Worm (Caenorhabditis elegans) whole organism, late embryonic: Measurements from ENCODE around the gene tbx-31.

Source experiments
- C08G9.2 ChIP-seq: sonication (generic microtip); optimal IDR thresholded peaks from 2 replicates; lab custom pipeline; 2016; ENCODE audit warnings: mild to moderate bottlenecking, missing genetic modification characterization, moderate library complexity, missing compliant biosample characterization
- F13H6.1 ChIP-seq: sonication (generic microtip); optimal IDR thresholded peaks from 2 replicates; lab custom pipeline; 2016; ENCODE audit warnings: missing genetic modification characterization, missing compliant biosample characterization
- K09A11.1 ChIP-seq: sonication (generic microtip); optimal IDR thresholded peaks from 2 replicates; lab custom pipeline; 2017; ENCODE audit warnings: antibody characterized with exemption, mild to moderate bottlenecking, missing genetic modification characterization, missing compliant biosample characterization; ENCODE audit not compliant: insufficient read depth
- T23F11.4 ChIP-seq: fragments of 200-800 bp; sonication (Bioruptor generic); optimal IDR thresholded peaks from 2 replicates; lab custom pipeline; 2018; ENCODE audit warnings: mild to moderate bottlenecking, missing genetic modification characterization, missing compliant biosample characterization
- Y22D7AL.16 ChIP-seq: sonication (generic microtip); optimal IDR thresholded peaks from 2 replicates; lab custom pipeline; 2016; ENCODE audit warnings: missing genetic modification characterization, missing compliant biosample characterization
- ahr-1 ChIP-seq: sonication (generic microtip); optimal IDR thresholded peaks from 2 replicates; lab custom pipeline; 2016; ENCODE audit warnings: missing genetic modification characterization, missing compliant biosample characterization
- ama-1 ChIP-seq: fragments of 150-350 bp; optimal IDR thresholded peaks from 2 replicates; lab custom pipeline; 2014
- ceh-14 ChIP-seq: sonication (generic microtip); optimal IDR thresholded peaks from 2 replicates; lab custom pipeline; 2016; ENCODE audit warnings: missing genotype, missing genetic modification characterization, missing compliant biosample characterization
- ceh-18 ChIP-seq: sonication (generic microtip); optimal IDR thresholded peaks from 2 replicates; lab custom pipeline; 2016; ENCODE audit warnings: missing genetic modification characterization, missing compliant biosample characterization
- ceh-19 ChIP-seq: fragments of 200-800 bp; sonication (Bioruptor generic); optimal IDR thresholded peaks from 2 replicates; lab custom pipeline; 2018; ENCODE audit warnings: mild to moderate bottlenecking, missing genetic modification characterization, missing compliant biosample characterization
- ceh-22 ChIP-seq: sonication (generic microtip); optimal IDR thresholded peaks from 2 replicates; lab custom pipeline; 2017; ENCODE audit warnings: missing biosample characterization, missing genetic modification characterization
- ceh-24 ChIP-seq: sonication (generic microtip); optimal IDR thresholded peaks from 2 replicates; lab custom pipeline; 2016; ENCODE audit warnings: mild to moderate bottlenecking, missing genetic modification characterization, missing compliant biosample characterization
- ceh-30 ChIP-seq: fragments of 150-350 bp; optimal IDR thresholded peaks from 2 replicates; lab custom pipeline; 2014; ENCODE audit warnings: missing biosample characterization, missing genetic modification characterization
- ceh-34 ChIP-seq: sonication (generic microtip); optimal IDR thresholded peaks from 2 replicates; lab custom pipeline; 2016; ENCODE audit warnings: mild to moderate bottlenecking, missing genetic modification characterization, missing compliant biosample characterization
- ceh-45 ChIP-seq: fragments of 200-800 bp; sonication (Bioruptor generic); IDR thresholded peaks from 2 replicates; pipeline ENCODE4 v1.3.6; 2022; ENCODE audit warnings: missing genetic modification reagents, missing genetic modification characterization, missing compliant biosample characterization
- ceh-9 ChIP-seq: sonication (generic microtip); optimal IDR thresholded peaks from 2 replicates; lab custom pipeline; 2016; ENCODE audit warnings: mild to moderate bottlenecking, missing genetic modification characterization, inconsistent platforms, missing compliant biosample characterization
- che-1 ChIP-seq: sonication (generic microtip); optimal IDR thresholded peaks from 2 replicates; lab custom pipeline; 2016; ENCODE audit warnings: mild to moderate bottlenecking, missing genetic modification characterization, missing compliant biosample characterization
- dve-1 ChIP-seq: sonication (generic microtip); optimal IDR thresholded peaks from 2 replicates; lab custom pipeline; 2017; ENCODE audit warnings: antibody characterized with exemption, mild to moderate bottlenecking, missing genetic modification characterization, missing compliant biosample characterization
- elt-2 ChIP-seq: sonication (generic microtip); optimal IDR thresholded peaks from 2 replicates; lab custom pipeline; 2016; ENCODE audit warnings: missing genetic modification reagents, missing genetic modification characterization, missing compliant biosample characterization
- ets-4 ChIP-seq: sonication (generic microtip); optimal IDR thresholded peaks from 2 replicates; lab custom pipeline; 2016; ENCODE audit warnings: missing genetic modification characterization, missing compliant biosample characterization
- eyg-1 ChIP-seq: sonication (generic microtip); optimal IDR thresholded peaks from 2 replicates; lab custom pipeline; 2016; ENCODE audit warnings: missing genotype, missing genetic modification characterization, missing compliant biosample characterization
- fax-1 ChIP-seq: sonication (generic microtip); optimal IDR thresholded peaks from 2 replicates; lab custom pipeline; 2016; ENCODE audit warnings: missing genotype, missing genetic modification characterization, missing compliant biosample characterization
- fkh-10 ChIP-seq: fragments of 150-350 bp; optimal IDR thresholded peaks from 2 replicates; lab custom pipeline; 2014; ENCODE audit warnings: missing biosample characterization, missing genetic modification reagents, missing genetic modification characterization
- fkh-6 ChIP-seq: sonication (generic microtip); optimal IDR thresholded peaks from 2 replicates; lab custom pipeline; 2016; ENCODE audit warnings: missing genetic modification characterization, missing compliant biosample characterization
- gmeb-2 ChIP-seq: sonication (generic microtip); optimal IDR thresholded peaks from 2 replicates; lab custom pipeline; 2016; ENCODE audit warnings: missing genetic modification characterization, inconsistent platforms, missing compliant biosample characterization
- hlh-30 ChIP-seq: sonication (generic microtip); optimal IDR thresholded peaks from 2 replicates; lab custom pipeline; 2017; ENCODE audit warnings: antibody characterized with exemption, missing genetic modification characterization, missing compliant biosample characterization; ENCODE audit not compliant: insufficient read depth
- hlh-8 ChIP-seq: sonication (generic microtip); optimal IDR thresholded peaks from 2 replicates; lab custom pipeline; 2016; ENCODE audit warnings: missing genotype, missing genetic modification characterization, missing compliant biosample characterization
- nhr-11 ChIP-seq: fragments of 150-350 bp; optimal IDR thresholded peaks from 2 replicates; lab custom pipeline; 2014; ENCODE audit warnings: missing biosample characterization, missing genetic modification characterization
- npax-4 ChIP-seq: sonication (generic microtip); optimal IDR thresholded peaks from 2 replicates; lab custom pipeline; 2016; ENCODE audit warnings: missing genetic modification characterization, missing compliant biosample characterization
- odd-2 ChIP-seq: sonication (generic microtip); optimal IDR thresholded peaks from 2 replicates; lab custom pipeline; 2017; ENCODE audit warnings: antibody characterized with exemption, mild to moderate bottlenecking, missing genetic modification characterization, missing compliant biosample characterization
- pat-9 ChIP-seq: fragments of 200-800 bp; sonication (Bioruptor generic); optimal IDR thresholded peaks from 2 replicates; lab custom pipeline; 2018; ENCODE audit warnings: mild to moderate bottlenecking, missing genetic modification characterization, moderate library complexity, missing compliant biosample characterization
- pha-2 ChIP-seq: sonication (generic microtip); optimal IDR thresholded peaks from 2 replicates; lab custom pipeline; 2017; ENCODE audit warnings: mild to moderate bottlenecking, missing genetic modification characterization, missing compliant biosample characterization
- pha-4 ChIP-seq: fragments of 150-350 bp; optimal IDR thresholded peaks from 2 replicates; lab custom pipeline; 2018; ENCODE audit warnings: missing biosample characterization, missing genetic modification reagents, missing genetic modification characterization
- rnt-1 ChIP-seq: sonication (generic microtip); optimal IDR thresholded peaks from 2 replicates; lab custom pipeline; 2016; ENCODE audit warnings: missing genetic modification characterization, missing compliant biosample characterization
- sdc-2 ChIP-seq: sonication (generic microtip); optimal IDR thresholded peaks from 2 replicates; lab custom pipeline; 2016; ENCODE audit warnings: missing genotype, missing genetic modification characterization, missing compliant biosample characterization
- syd-9 ChIP-seq: sonication (generic microtip); optimal IDR thresholded peaks from 2 replicates; lab custom pipeline; 2016; ENCODE audit warnings: mild to moderate bottlenecking, missing genetic modification characterization, moderate library complexity, missing compliant biosample characterization
- tbx-2 ChIP-seq: sonication (generic microtip); optimal IDR thresholded peaks from 2 replicates; lab custom pipeline; 2016; ENCODE audit warnings: missing genetic modification characterization, missing compliant biosample characterization
- unc-3 ChIP-seq, 2 experiments: fragments of 200-800 bp in 1 of 2; sonication (Bioruptor generic) in 1 of 2; sonication (generic microtip) in 1 of 2; conservative IDR thresholded peaks in 1 of 2; optimal IDR thresholded peaks in 1 of 2; 2 replicates each; pipeline versions ENCODE4 v1.3.6 to Lab custom; 2016 to 2022; ENCODE audit warnings: missing compliant biosample characterization in 2 of 2, missing genetic modification characterization in 2 of 2, missing genetic modification reagents in 1 of 2
- unc-42 ChIP-seq: sonication (generic microtip); optimal IDR thresholded peaks from 2 replicates; lab custom pipeline; 2016; ENCODE audit warnings: missing genotype, missing genetic modification characterization, missing compliant biosample characterization
- unc-55 ChIP-seq: sonication (generic microtip); optimal IDR thresholded peaks from 2 replicates; lab custom pipeline; 2017; ENCODE audit warnings: missing biosample characterization, missing genetic modification reagents, missing genetic modification characterization
- zip-5 ChIP-seq: sonication (generic microtip); optimal IDR thresholded peaks from 2 replicates; lab custom pipeline; 2016; ENCODE audit warnings: missing genetic modification characterization, missing compliant biosample characterization
- ztf-16 ChIP-seq: sonication (generic microtip); optimal IDR thresholded peaks from 2 replicates; lab custom pipeline; 2017; ENCODE audit warnings: missing genetic modification characterization, missing compliant biosample characterization

The tbx-31 gene

ce11 chrX:1627013-1627412 is 46.9 kb downstream of the tbx-31 start (continued):
- TF ChIP-seq npax-4 (tag; lab: Kevin White, UChicago) (no peak), sdc-2 (tag; lab: Kevin White, UChicago) (peak; percentile 99), hlh-30 (tag; lab: Kevin White, UChicago) (peak; percentile 17), fax-1 (tag; lab: Kevin White, UChicago) (peak; percentile 33), T23F11.4 (GFP tag; lab: Kevin White, UChicago) (peak; percentile 24), Y22D7AL.16 (tag; lab: Kevin White, UChicago) (no peak), ceh-14 (tag; lab: Kevin White, UChicago) (peak; percentile 81), che-1 (tag; lab: Kevin White, UChicago) (peak; percentile 31), ceh-34 (tag; lab: Kevin White, UChicago) (peak; percentile 77), ceh-22 (tag; lab: Kevin White, UChicago) (no peak), zip-5 (tag; lab: Kevin White, UChicago) (peak; percentile 13), unc-55 (no peak), rnt-1 (peak; percentile 82), ets-4 (tag; lab: Kevin White, UChicago) (peak; percentile 45), C08G9.2 (tag; lab: Kevin White, UChicago) (no peak), ceh-45 (GFP tag; lab: Robert Waterston, UW) (0 out of 2 replicates have a peak, but pooled peaks have one; percentile 28), pat-9 (tag; lab: Kevin White, UChicago) (peak; percentile 16), ceh-9 (tag; lab: Kevin White, UChicago) (no peak), ama-1 (no peak), ztf-16 (tag; lab: Kevin White, UChicago) (peak; percentile 85), fkh-6 (tag; lab: Kevin White, UChicago) (peak; percentile 17), odd-2 (tag; lab: Kevin White, UChicago) (no peak), hlh-8 (tag; lab: Kevin White, UChicago) (peak; percentile 37), ceh-18 (tag; lab: Kevin White, UChicago) (peak; percentile 97), ceh-19 (GFP tag; lab: Kevin White, UChicago) (no peak), ceh-24 (tag; lab: Kevin White, UChicago) (no peak), pha-4 (tag; lab: Kevin White, UChicago) (no peak), gmeb-2 (peak; percentile 54), F13H6.1 (tag; lab: Kevin White, UChicago) (peak; percentile 22), tbx-2 (tag; lab: Kevin White, UChicago) (peak; percentile 85), dve-1 (tag; lab: Kevin White, UChicago) (peak; percentile 90), eyg-1 (tag; lab: Kevin White, UChicago) (no peak), nhr-11 (tag; lab: Kevin White, UChicago) (no peak), ahr-1 (peak; percentile 54), unc-42 (peak; percentile 84), syd-9 (tag; lab: Kevin White, UChicago) (peak; percentile 77), elt-2 (peak; percentile 72), unc-3 (GFP tag; conservative IDR thresholded peaks at IDR 0.05; lab: Robert Waterston, UW) (0 out of 2 replicates have a peak, but pooled peaks have one; percentile 46), unc-3 (tag; optimal IDR thresholded peaks at IDR 0.05; lab: Kevin White, UChicago) (peak; percentile 55), fkh-10 (no peak), pha-2 (tag; lab: Kevin White, UChicago) (no peak), K09A11.1 (tag; lab: Kevin White, UChicago) (peak; percentile 62), ceh-30 (tag; lab: Kevin White, UChicago) (peak; percentile 80)

ce11 chrX:1623048-1623447 is 50.9 kb downstream of the tbx-31 start:
- TF ChIP-seq pat-9 (tag; lab: Kevin White, UChicago) (no peak), Y22D7AL.16 (tag; lab: Kevin White, UChicago) (no peak)
